Fruit fly (Drosophila melanogaster) whole organism, pupa: ENCODE results near the gene Cul5.
A peak's percentile ranks its signal among the peaks of the same experiment; 100 is the strongest.

Experiments used
- CG10348 ChIP-seq: fragments of 200-800 bp; sonication (Bioruptor generic); IDR thresholded peaks from 2 replicates; pipeline ENCODE4 v1.3.6; 2022; ENCODE audit warnings: missing biosample characterization, missing genetic modification characterization
- CG12605 ChIP-seq: fragments of 200-800 bp; sonication (Bioruptor generic); IDR thresholded peaks from 2 replicates; pipeline ENCODE4 v1.3.6; 2022; ENCODE audit warnings: missing biosample characterization, missing genetic modification characterization
- CG13204 ChIP-seq: fragments of 200-800 bp; sonication (Bioruptor generic); optimal IDR thresholded peaks from 2 replicates; lab custom pipeline; 2018; ENCODE audit warnings: missing biosample characterization, mild to moderate bottlenecking, missing genetic modification characterization, moderate library complexity
- CG14655 ChIP-seq: fragments of 200-800 bp; sonication (Bioruptor generic); optimal IDR thresholded peaks from 3 replicates; lab custom pipeline; 2017; ENCODE audit warnings: mild to moderate bottlenecking, missing biosample characterization, missing genetic modification reagents, missing genetic modification characterization
- CG15710 ChIP-seq: fragments of 200-800 bp; sonication (Bioruptor generic); optimal IDR thresholded peaks from 2 replicates; lab custom pipeline; 2018; ENCODE audit warnings: missing biosample characterization, mild to moderate bottlenecking, missing genetic modification characterization, moderate library complexity
- CG17806 ChIP-seq: fragments of 200-800 bp; sonication (Bioruptor generic); optimal IDR thresholded peaks from 2 replicates; lab custom pipeline; 2018; ENCODE audit warnings: missing biosample characterization, mild to moderate bottlenecking, missing genetic modification characterization, moderate library complexity
- CG32121 ChIP-seq: fragments of 200-800 bp; sonication (Bioruptor generic); IDR thresholded peaks from 2 replicates; pipeline ENCODE4 v1.3.6; 2022; ENCODE audit warnings: missing biosample characterization, missing genetic modification characterization
- CG34367 ChIP-seq: fragments of 200-800 bp; sonication (Bioruptor generic); optimal IDR thresholded peaks from 2 replicates; lab custom pipeline; 2018; ENCODE audit warnings: missing biosample characterization, mild to moderate bottlenecking, missing genetic modification characterization
- CG4496 ChIP-seq: fragments of 200-800 bp; sonication (Bioruptor generic); IDR thresholded peaks from 3 replicates; pipeline ENCODE4 v1.3.6; 2022; ENCODE audit warnings: missing biosample characterization, missing genetic modification characterization
- CG8159 ChIP-seq: fragments of 200-800 bp; sonication (Bioruptor generic); optimal IDR thresholded peaks from 3 replicates; lab custom pipeline; 2018; ENCODE audit warnings: missing biosample characterization, mild to moderate bottlenecking, missing genetic modification characterization, moderate library complexity
- CG8301 ChIP-seq: fragments of 200-800 bp; sonication (Bioruptor generic); optimal IDR thresholded peaks from 2 replicates; lab custom pipeline; 2018; ENCODE audit warnings: missing biosample characterization, mild to moderate bottlenecking, missing genetic modification characterization
- CG9948 ChIP-seq: fragments of 200-800 bp; sonication (Bioruptor generic); optimal IDR thresholded peaks from 2 replicates; lab custom pipeline; 2018; ENCODE audit warnings: missing biosample characterization, mild to moderate bottlenecking, missing genetic modification characterization, moderate library complexity
- D1 ChIP-seq: fragments of 200-800 bp; sonication (Bioruptor generic); optimal IDR thresholded peaks from 2 replicates; lab custom pipeline; 2018; ENCODE audit warnings: missing biosample characterization, mild to moderate bottlenecking, missing genetic modification characterization, moderate library complexity
- EcR ChIP-seq: fragments of 200-800 bp; sonication (Bioruptor generic); optimal IDR thresholded peaks from 3 replicates; lab custom pipeline; 2019; ENCODE audit warnings: missing biosample characterization, missing genetic modification characterization, mild to moderate bottlenecking, moderate library complexity, missing genetic modification reagents
- Ets98B ChIP-seq: fragments of 200-800 bp; sonication (Bioruptor generic); IDR thresholded peaks from 2 replicates; pipeline ENCODE4 v1.3.6; 2022; ENCODE audit warnings: missing biosample characterization, missing genetic modification characterization
- Pif1A ChIP-seq: fragments of 200-800 bp; sonication (Bioruptor generic); optimal IDR thresholded peaks from 3 replicates; lab custom pipeline; 2016; ENCODE audit warnings: missing biosample characterization, missing genetic modification characterization
- Pif1B ChIP-seq: fragments of 200-800 bp; sonication (Bioruptor generic); optimal IDR thresholded peaks from 3 replicates; lab custom pipeline; 2016; ENCODE audit warnings: missing biosample characterization, missing genetic modification characterization
- Snoo ChIP-seq: fragments of 200-800 bp; sonication (Bioruptor generic); optimal IDR thresholded peaks from 3 replicates; lab custom pipeline; 2017; ENCODE audit warnings: missing biosample characterization, mild to moderate bottlenecking, missing genetic modification characterization, inconsistent platforms
- fd96Ca ChIP-seq: fragments of 200-800 bp; sonication (Bioruptor generic); IDR thresholded peaks from 3 replicates; pipeline ENCODE4 v1.3.6; 2022; ENCODE audit warnings: missing biosample characterization, missing genetic modification characterization
- gl ChIP-seq: fragments of 200-800 bp; sonication (Bioruptor generic); optimal IDR thresholded peaks from 2 replicates; lab custom pipeline; 2018; ENCODE audit warnings: missing biosample characterization, mild to moderate bottlenecking, missing genetic modification characterization
- rn ChIP-seq: fragments of 200-800 bp; sonication (Bioruptor generic); IDR thresholded peaks from 2 replicates; pipeline ENCODE4 v1.3.6; 2022; ENCODE audit warnings: missing biosample characterization, missing genetic modification characterization

Cul5 gene

DNA sequence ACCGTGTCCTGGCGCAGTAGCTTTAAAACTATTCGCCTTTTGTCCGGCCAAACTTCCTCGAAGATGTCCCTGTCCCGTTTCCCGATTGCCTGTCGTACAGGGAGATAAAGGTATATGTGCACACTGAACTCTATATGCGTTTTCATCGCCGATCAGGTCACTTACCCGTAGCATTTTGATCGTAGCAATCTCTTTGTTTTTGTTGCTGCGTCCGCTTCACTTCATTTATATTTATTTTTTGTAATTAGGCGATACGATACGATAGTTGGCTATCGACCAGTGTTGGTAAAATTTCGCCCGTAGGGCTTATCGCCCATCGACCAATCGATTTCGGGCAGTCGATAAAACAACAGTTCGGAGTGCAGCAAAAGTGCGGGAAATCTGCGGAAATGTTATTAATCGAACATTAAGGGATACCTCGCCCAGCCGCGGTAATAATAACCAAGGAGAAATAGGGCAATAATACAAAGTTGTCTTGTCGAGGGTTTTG is at the start of gene Cul5, which contains the start of gene Bicra:
Cul5 (minus strand) TSS at position 259 of the 490 bp plus-strand sequence.
Bicra (plus strand) TSS at position 324 of the 490 bp plus-strand sequence.
- peak; percentile 51; the same call in 1 of the 2 replicates for TF ChIP-seq CG12605
- no peak for TF ChIP-seq CG9948 (tag; lab: Kevin White, UChicago)
- TF ChIP-seq EcR (GFP tag; lab: Kevin White, UChicago), result peak; percentile 94
- no peak for TF ChIP-seq Pif1A (GFP tag; lab: Kevin White, UChicago)
- no peak for TF ChIP-seq CG10348

DNA sequence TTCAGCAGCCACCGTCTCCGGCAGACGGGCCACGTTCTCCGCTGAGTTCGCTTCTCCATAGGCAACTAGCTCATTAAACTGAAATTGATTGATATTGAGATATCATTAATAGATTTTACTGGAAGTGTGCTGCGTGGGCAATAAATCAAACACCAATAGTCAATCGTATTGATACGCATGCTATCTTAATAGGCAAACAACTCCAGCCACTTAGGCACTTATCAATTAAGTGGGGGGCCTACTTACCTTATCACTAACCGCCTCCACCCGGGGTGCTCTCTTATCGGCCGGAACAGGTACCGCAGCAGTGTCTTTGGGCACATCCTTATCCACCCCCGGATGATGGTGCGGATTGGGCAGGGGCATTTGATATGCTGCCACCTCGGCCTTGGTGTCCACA is 49.0 kb upstream of the Cul5 start:
- TF ChIP-seq CG8301 (tag; lab: Kevin White, UChicago), result no peak
- no peak for TF ChIP-seq Pif1A (GFP tag; lab: Kevin White, UChicago)
- TF ChIP-seq CG17806 (tag; lab: Kevin White, UChicago), result no peak
- no peak for TF ChIP-seq rn (GFP tag; lab: Robert Waterston, UW)
- TF ChIP-seq Ets98B (GFP tag; lab: Robert Waterston, UW), result no peak
- TF ChIP-seq CG4496 (GFP tag; lab: Robert Waterston, UW), result no peak
- TF ChIP-seq CG14655 (GFP tag; lab: Kevin White, UChicago), result no peak
- no peak for TF ChIP-seq CG12605
- TF ChIP-seq CG9948 (tag; lab: Kevin White, UChicago), result no peak
- TF ChIP-seq D1 (tag; lab: Kevin White, UChicago), result no peak
- TF ChIP-seq CG8159 (tag; lab: Kevin White, UChicago), result no peak
- TF ChIP-seq fd96Ca (GFP tag; lab: Robert Waterston, UW), result no peak

DNA sequence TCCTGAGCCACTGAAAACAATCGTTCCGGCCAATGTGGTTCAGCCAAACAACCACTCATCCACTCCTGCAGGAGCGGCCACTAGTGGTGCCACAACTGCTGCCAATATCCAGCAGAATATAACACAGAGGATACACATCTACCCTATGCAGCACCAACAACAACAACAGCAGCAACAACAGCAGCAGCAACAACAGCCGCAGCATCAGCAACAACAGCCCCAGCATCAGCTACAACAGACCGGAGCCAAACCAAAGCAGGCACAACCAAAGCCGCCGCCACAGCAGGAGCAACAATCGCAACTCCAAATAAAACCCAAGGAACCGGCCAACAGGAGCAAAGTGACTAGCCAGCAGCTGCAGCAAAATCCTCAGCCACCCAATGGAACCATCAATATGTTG is 40.5 kb upstream of the Cul5 start:
- TF ChIP-seq Pif1B (GFP tag; lab: Kevin White, UChicago) (no peak), gl (tag; lab: Kevin White, UChicago) (no peak), CG10348 (no peak), CG4496 (GFP tag; lab: Robert Waterston, UW) (no peak), CG32121 (GFP tag; lab: Robert Waterston, UW) (no peak), CG8301 (tag; lab: Kevin White, UChicago) (no peak), D1 (tag; lab: Kevin White, UChicago) (no peak), CG34367 (tag; lab: Kevin White, UChicago) (no peak), CG15710 (no peak)
- TF ChIP-seq, all 21 proteins: peak for 0

DNA sequence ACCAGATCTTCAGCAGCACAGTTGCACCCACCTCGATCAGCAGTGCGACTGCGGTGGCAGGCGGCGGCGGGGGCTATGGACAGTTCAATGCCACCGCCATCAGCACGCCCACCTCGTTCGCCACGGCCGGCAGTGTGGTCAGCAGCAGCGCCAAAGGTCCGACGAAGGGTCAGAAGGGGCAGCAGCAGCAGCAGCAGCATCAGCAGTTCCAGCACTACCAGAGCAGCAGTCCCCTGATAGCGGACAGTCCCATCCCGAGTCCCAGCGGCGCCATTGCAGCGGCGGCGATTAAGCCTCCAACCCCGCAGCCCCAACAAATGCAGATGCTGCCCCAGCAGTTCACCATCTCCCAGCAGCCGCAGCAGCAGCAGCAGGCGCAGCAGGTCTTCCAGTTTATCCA is 35.2 kb upstream of the Cul5 start:
- TF ChIP-seq fd96Ca (GFP tag; lab: Robert Waterston, UW) (no peak), CG12605 (no peak), CG15710 (no peak), Ets98B (GFP tag; lab: Robert Waterston, UW) (no peak), CG9948 (tag; lab: Kevin White, UChicago) (no peak), Pif1A (GFP tag; lab: Kevin White, UChicago) (no peak), CG13204 (no peak), CG10348 (no peak), CG14655 (GFP tag; lab: Kevin White, UChicago) (no peak)

DNA sequence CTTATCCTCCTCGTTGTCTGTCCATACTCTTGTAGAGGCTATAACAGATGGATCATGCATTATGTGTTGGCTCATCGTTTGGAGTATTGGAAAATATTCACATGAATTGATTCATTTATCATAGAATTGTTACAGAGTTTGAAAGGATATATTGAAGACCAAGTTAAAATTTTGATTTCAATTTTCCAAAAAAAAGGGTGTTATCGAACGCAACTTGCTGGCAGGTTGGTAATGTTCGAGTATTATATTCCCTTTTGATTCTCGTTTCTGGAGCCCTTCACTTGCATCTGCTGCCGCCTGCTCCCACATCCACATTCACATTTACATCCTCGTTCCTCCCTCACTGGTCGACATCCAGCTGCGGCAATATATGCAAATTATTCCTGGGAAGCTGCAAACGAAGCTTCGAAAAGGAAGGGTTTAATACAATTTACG is 33.3 kb upstream of the Cul5 start:
- TF ChIP-seq CG9948 (tag; lab: Kevin White, UChicago) (peak; percentile 78), CG8159 (tag; lab: Kevin White, UChicago) (peak; percentile 87), CG4496 (GFP tag; lab: Robert Waterston, UW) (peak; percentile 75), fd96Ca (GFP tag; lab: Robert Waterston, UW) (0 out of 3 replicates have a peak, but pooled peaks have one; percentile 39), CG34367 (tag; lab: Kevin White, UChicago) (peak; percentile 86), gl (tag; lab: Kevin White, UChicago) (peak; percentile 71), rn (GFP tag; lab: Robert Waterston, UW) (0 out of 2 replicates have a peak, but pooled peaks have one; percentile 23), CG12605 (peak; percentile 34; the same call in 1 of the 2 replicates), CG15710 (peak; percentile 90), CG8301 (tag; lab: Kevin White, UChicago) (no peak), Ets98B (GFP tag; lab: Robert Waterston, UW) (peak; percentile 48), CG13204 (no peak), CG17806 (tag; lab: Kevin White, UChicago) (peak; percentile 83), CG14655 (GFP tag; lab: Kevin White, UChicago) (no peak)

DNA sequence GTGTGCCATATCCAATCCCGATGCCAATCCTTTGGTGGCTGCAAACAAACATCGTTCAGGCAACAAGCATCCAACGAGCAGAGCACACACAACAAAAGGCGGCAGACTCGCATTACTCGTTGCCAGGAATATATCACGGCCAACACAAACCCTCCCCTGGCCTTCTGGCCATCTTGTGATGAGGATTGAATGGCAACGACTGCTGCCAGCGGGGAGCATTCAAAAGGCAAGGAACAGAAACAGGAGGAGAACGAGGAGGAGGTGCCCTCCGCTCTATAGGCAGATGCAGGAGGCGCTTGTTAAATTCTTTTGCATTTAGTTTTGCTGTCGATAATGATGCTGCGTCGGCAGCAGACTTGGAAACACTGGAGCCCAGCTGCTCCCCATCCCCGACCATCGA is 32.8 kb upstream of the Cul5 start:
- peak; percentile 19; the same call in 1 of the 3 replicates for TF ChIP-seq CG4496 (GFP tag; lab: Robert Waterston, UW)
- no peak for TF ChIP-seq Ets98B (GFP tag; lab: Robert Waterston, UW)
- peak; percentile 42 for TF ChIP-seq CG13204
- no peak for TF ChIP-seq Pif1B (GFP tag; lab: Kevin White, UChicago)
- no peak for TF ChIP-seq CG10348
- peak; percentile 51 for TF ChIP-seq EcR (GFP tag; lab: Kevin White, UChicago)

DNA sequence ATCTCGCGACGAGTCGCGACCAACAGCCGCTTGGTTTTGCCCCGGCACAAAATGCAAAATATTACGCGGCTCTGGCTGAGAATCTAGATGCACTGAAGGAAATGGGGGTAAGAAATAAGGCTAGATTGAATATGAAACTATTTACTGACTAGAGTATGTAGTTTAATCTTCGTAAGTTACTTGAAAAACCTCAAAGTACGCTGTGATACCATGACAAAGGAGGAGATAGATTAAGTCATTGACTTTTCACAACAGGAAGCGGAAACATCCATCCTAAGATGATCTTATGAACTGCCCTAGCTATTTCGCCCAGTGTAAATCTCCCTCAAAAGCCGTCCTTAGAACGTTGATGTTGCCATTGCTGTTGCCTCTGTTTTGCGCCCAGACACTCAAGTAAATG is 31.4 kb upstream of the Cul5 start:
- TF ChIP-seq CG8301 (tag; lab: Kevin White, UChicago) (peak; percentile 84), CG14655 (GFP tag; lab: Kevin White, UChicago) (peak; percentile 88), gl (tag; lab: Kevin White, UChicago) (peak; percentile 57), CG15710 (peak; percentile 66), rn (GFP tag; lab: Robert Waterston, UW) (no peak), fd96Ca (GFP tag; lab: Robert Waterston, UW) (peak; percentile 79), CG12605 (peak; percentile 48; the same call in 1 of the 2 replicates), CG8159 (tag; lab: Kevin White, UChicago) (peak; percentile 78), Snoo (peak; percentile 8), Pif1B (GFP tag; lab: Kevin White, UChicago) (peak; percentile 32), CG10348 (no peak), CG34367 (tag; lab: Kevin White, UChicago) (peak; percentile 70), Pif1A (GFP tag; lab: Kevin White, UChicago) (peak; percentile 65), D1 (tag; lab: Kevin White, UChicago) (peak; percentile 27), Ets98B (GFP tag; lab: Robert Waterston, UW) (no peak; the same call in 1 of the 2 replicates), CG32121 (GFP tag; lab: Robert Waterston, UW) (peak; percentile 27; the same call in 1 of the 2 replicates), CG4496 (GFP tag; lab: Robert Waterston, UW) (peak; percentile 62; the same call in 1 of the 3 replicates), CG13204 (peak; percentile 17), EcR (GFP tag; lab: Kevin White, UChicago) (no peak), CG9948 (tag; lab: Kevin White, UChicago) (peak; percentile 81), CG17806 (tag; lab: Kevin White, UChicago) (peak; percentile 81)
